Fruit fly (Drosophila melanogaster) whole organism, prepupa: ENCODE measurements around the gene CG8840.

Experiments used
- CG11902 ChIP-seq: fragments of 200-800 bp; sonication (Bioruptor generic); optimal IDR thresholded peaks from 3 replicates; lab custom pipeline; 2016; ENCODE audit warnings: missing biosample characterization, missing genetic modification characterization
- CG1621 ChIP-seq: fragments of 200-800 bp; sonication (Bioruptor generic); optimal IDR thresholded peaks from 3 replicates; lab custom pipeline; 2018; ENCODE audit warnings: missing biosample characterization, mild to moderate bottlenecking, missing genetic modification characterization
- Gug ChIP-seq: fragments of 200-800 bp; sonication (Bioruptor generic); IDR thresholded peaks from 2 replicates; pipeline ENCODE4 v1.3.6; 2022; ENCODE audit warnings: missing biosample characterization, missing genetic modification characterization
- Sox102F ChIP-seq: fragments of 200-800 bp; sonication (Bioruptor generic); optimal IDR thresholded peaks from 2 replicates; lab custom pipeline; 2016; ENCODE audit warnings: missing biosample characterization, mild to moderate bottlenecking, missing genetic modification characterization
- eg ChIP-seq: fragments of 200-800 bp; sonication (Bioruptor generic); IDR thresholded peaks from 3 replicates; pipeline ENCODE4 v1.3.6; 2022; ENCODE audit warnings: missing biosample characterization, missing genetic modification characterization

dm6 chr2L:3369083-3369653, 41.2 kb upstream of the CG8840 start:
- TF ChIP-seq Gug (GFP tag; lab: Robert Waterston, UW), result no peak
- TF ChIP-seq CG11902, result no peak
- no peak for TF ChIP-seq Sox102F (GFP tag; lab: Kevin White, UChicago)
- TF ChIP-seq CG1621 (tag; lab: Kevin White, UChicago), result no peak
- TF ChIP-seq eg (GFP tag; lab: Robert Waterston, UW), result no peak
